Worm (Caenorhabditis elegans) whole organism, L4 larva: ENCODE results near the gene fbxc-40.

Experiments
- Y105C5A.15 ChIP-seq: fragments of 200-800 bp; sonication (Bioruptor generic); IDR thresholded peaks from 2 replicates; pipeline ENCODE4 v1.3.6; 2022; ENCODE audit warnings: missing genetic modification characterization, missing compliant biosample characterization
- ces-1 ChIP-seq: fragments of 150-350 bp; sonication (generic microtip); optimal IDR thresholded peaks from 4 replicates; lab custom pipeline; 2014; ENCODE audit warnings: missing biosample characterization, missing genetic modification reagents, missing genetic modification characterization
- dpl-1 ChIP-seq: fragments of 150-350 bp; optimal IDR thresholded peaks from 2 replicates; lab custom pipeline; 2014; ENCODE audit warnings: missing biosample characterization, missing genetic modification reagents, missing genetic modification characterization
- egl-27 ChIP-seq: sonication (generic microtip); optimal IDR thresholded peaks from 3 replicates; lab custom pipeline; 2017; ENCODE audit warnings: missing biosample characterization, missing genetic modification reagents, missing genetic modification characterization
- egl-43 ChIP-seq: fragments of 200-800 bp; sonication (Bioruptor generic); IDR thresholded peaks from 2 replicates; pipeline ENCODE4 v1.3.6; 2022; ENCODE audit warnings: missing genetic modification reagents, missing genetic modification characterization, missing compliant biosample characterization
- gei-8 ChIP-seq: fragments of 200-800 bp; sonication (Bioruptor generic); optimal IDR thresholded peaks from 2 replicates; lab custom pipeline; 2018; ENCODE audit warnings: mild to moderate bottlenecking, missing genetic modification characterization, missing compliant biosample characterization
- hlh-30 ChIP-seq: sonication (generic microtip); optimal IDR thresholded peaks from 2 replicates; lab custom pipeline; 2017; ENCODE audit warnings: antibody characterized with exemption, mild to moderate bottlenecking, missing genetic modification characterization, missing compliant biosample characterization; ENCODE audit not compliant: insufficient read depth
- lim-7 ChIP-seq: fragments of 200-800 bp; sonication (Bioruptor generic); IDR thresholded peaks from 2 replicates; pipeline ENCODE4 v1.3.6; 2022; ENCODE audit warnings: missing genetic modification characterization, missing compliant biosample characterization
- lir-3 ChIP-seq: sonication (generic microtip); optimal IDR thresholded peaks from 2 replicates; lab custom pipeline; 2016; ENCODE audit warnings: mild to moderate bottlenecking, missing genetic modification characterization, missing compliant biosample characterization
- lsy-2 ChIP-seq, 2 experiments: fragments of 150-350 bp in 1 of 2; sonication (generic microtip) in 1 of 2; optimal IDR thresholded peaks; 2 replicates each; lab custom pipeline; 2014 to 2017; ENCODE audit warnings: missing biosample characterization in 2 of 2, missing genetic modification characterization in 2 of 2
- madf-5 ChIP-seq, 2 experiments: fragments of 200-800 bp; sonication (Bioruptor generic); IDR thresholded peaks; 2 replicates each; pipeline ENCODE4 v1.3.6; 2022; ENCODE audit warnings: missing compliant biosample characterization in 2 of 2, missing genetic modification characterization in 2 of 2
- set-16 ChIP-seq: fragments of 200-800 bp; sonication (Bioruptor generic); IDR thresholded peaks from 2 replicates; pipeline ENCODE4 v1.3.6; 2022; ENCODE audit warnings: missing genetic modification reagents, missing genetic modification characterization, missing compliant biosample characterization

fbxc-40 gene

ce11 chrII:1028602-1029001, 42.8 kb downstream of the fbxc-40 start, which contains the start of gene math-34 (continued):
- TF ChIP-seq egl-27 (no peak), madf-5 (GFP tag; IDR thresholded peaks at IDR 0.05; lab: Robert Waterston, UW) (no peak), dpl-1 (GFP tag; lab: Kevin White, UChicago) (no peak), hlh-30 (no peak), ces-1 (no peak), Y105C5A.15 (GFP tag; lab: Robert Waterston, UW) (no peak), lir-3 (tag; lab: Kevin White, UChicago) (no peak), gei-8 (GFP tag; lab: Kevin White, UChicago) (no peak), lsy-2 (tag; optimal IDR thresholded peaks at IDR 0.05; lab: Kevin White, UChicago) (no peak), egl-43 (no peak)

- TF ChIP-seq set-16 (GFP tag; lab: Robert Waterston, UW) (peak; percentile 60; the same call in 1 of the 2 replicates), lim-7 (GFP tag; lab: Robert Waterston, UW) (0 out of 2 replicates have a peak, but pooled peaks have one; percentile 57)
Measured at ce11 chrII:1034457-1034856, 48.7 kb downstream of the fbxc-40 start.
